Fruit fly (Drosophila melanogaster): ENCODE results near the gene Shawl.

Shawl gene

dm6 chr2L:9387240-9387672 is 27.7 kb downstream of the Shawl start, which contains the start of gene Aldh (continued):
- TF ChIP-seq B-H2 (GFP tag; optimal IDR thresholded peaks at IDR 0.05) (peak; percentile 50), tgo (GFP tag; IDR thresholded peaks at IDR 0.05) (no peak), mirr (GFP tag; optimal IDR thresholded peaks at IDR 0.05) (no peak), CG17912 (GFP tag; optimal IDR thresholded peaks at IDR 0.05) (no peak), CG6272 (GFP tag; IDR thresholded peaks at IDR 0.05) (no peak), br (optimal IDR thresholded peaks at IDR 0.05) (no peak), CG5953 (GFP tag; IDR thresholded peaks at IDR 0.05) (no peak), Bdp1 (GFP tag; optimal IDR thresholded peaks at IDR 0.05) (no peak), wdn (GFP tag; IDR thresholded peaks at IDR 0.05) (no peak), CG1024 (GFP tag; IDR thresholded peaks at IDR 0.05) (no peak), crol (GFP tag; IDR thresholded peaks at IDR 0.05) (no peak), Usf (GFP tag; optimal IDR thresholded peaks at IDR 0.05) (no peak), CG15011 (GFP tag; optimal IDR thresholded peaks at IDR 0.05) (no peak), CG1832 (GFP tag; optimal IDR thresholded peaks at IDR 0.05) (no peak), CrebB (tag; optimal IDR thresholded peaks at IDR 0.05) (no peak), Awh (GFP tag; IDR thresholded peaks at IDR 0.05) (no peak), seq (GFP tag; IDR thresholded peaks at IDR 0.05) (no peak), tna (GFP tag; IDR thresholded peaks at IDR 0.05; ENCODE audit: partially characterized antibody) (no peak), croc (GFP tag; conservative IDR thresholded peaks at IDR 0.05) (no peak), CG18619 (GFP tag; optimal IDR thresholded peaks at IDR 0.05) (peak; percentile 37), CG1529 (GFP tag; optimal IDR thresholded peaks at IDR 0.05) (no peak), CG14667 (GFP tag; IDR thresholded peaks at IDR 0.05) (no peak), Atf6 (GFP tag; IDR thresholded peaks at IDR 0.05) (0 out of 2 replicates have a peak, but pooled peaks have one; percentile 38), CG16815 (GFP tag; optimal IDR thresholded peaks at IDR 0.05) (no peak), chif (GFP tag; optimal IDR thresholded peaks at IDR 0.05) (no peak), CG11085 (GFP tag; IDR thresholded peaks at IDR 0.05) (no peak), CG17612 (GFP tag; IDR thresholded peaks at IDR 0.05) (no peak), HmgZ (tag; optimal IDR thresholded peaks at IDR 0.05) (peak; percentile 10), CG13894 (tag; optimal IDR thresholded peaks at IDR 0.05) (no peak), CG2120 (GFP tag; optimal IDR thresholded peaks at IDR 0.05) (peak; percentile 52), jigr1 (GFP tag; IDR thresholded peaks at IDR 0.05) (no peak), CG3065 (GFP tag; optimal IDR thresholded peaks at IDR 0.05) (no peak), zen (tag; optimal IDR thresholded peaks at IDR 0.05) (no peak), cg (GFP tag; optimal IDR thresholded peaks at IDR 0.05) (no peak), nerfin-1 (tag; optimal IDR thresholded peaks at IDR 0.05) (no peak), ranshi (GFP tag; IDR thresholded peaks at IDR 0.05) (no peak), sc (optimal IDR thresholded peaks at IDR 0.05) (no peak), sc (GFP tag; optimal IDR thresholded peaks at IDR 0.05) (no peak), PHDP (tag; optimal IDR thresholded peaks at IDR 0.05) (peak; percentile 62), E2f2 (GFP tag; IDR thresholded peaks at IDR 0.05) (no peak), gsb (GFP tag; IDR thresholded peaks at IDR 0.05) (no peak), fru (optimal IDR thresholded peaks at IDR 0.05) (no peak), CG6254 (GFP tag; optimal IDR thresholded peaks at IDR 0.05) (no peak), CG4854 (GFP tag; optimal IDR thresholded peaks at IDR 0.05) (no peak), sima (GFP tag; optimal IDR thresholded peaks at IDR 0.05) (no peak), Fer1 (GFP tag; optimal IDR thresholded peaks at IDR 0.05) (peak; percentile 39), stc (GFP tag; IDR thresholded peaks at IDR 0.05) (no peak), CG12391 (tag; optimal IDR thresholded peaks at IDR 0.05) (no peak), CG31388 (GFP tag; optimal IDR thresholded peaks at IDR 0.05) (no peak), ftz-f1 (GFP tag; optimal IDR thresholded peaks at IDR 0.05) (no peak), Doc2 (GFP tag; IDR thresholded peaks at IDR 0.05) (no peak), stwl (tag; optimal IDR thresholded peaks at IDR 0.05) (no peak), H2.0 (GFP tag; IDR thresholded peaks at IDR 0.05) (no peak), GATAe (GFP tag; conservative IDR thresholded peaks at IDR 0.05) (peak; percentile 70)
